Fruit fly (Drosophila melanogaster) S2 (cell line): Measurements from ENCODE around the gene CG12725.

ENCODE experiments used
- CG8478 ChIP-seq: fragments of >200 bp; optimal IDR thresholded peaks from 2 replicates; lab custom pipeline; 2018
- CTCF ChIP-seq, 2 experiments: fragments of >200 bp; optimal IDR thresholded peaks; 2 replicates each; lab custom pipeline; 2018

dm6 chrX:13384177-13384576 is 18.5 kb downstream of the CG12725 start:
- TF ChIP-seq CG8478: no peak
- TF ChIP-seq CTCF (optimal IDR thresholded peaks at IDR 0.05; lab: Kevin White, UChicago): no peak
